Worm (Caenorhabditis elegans): Measurements from ENCODE around the gene col-141.

- TF ChIP-seq zim-3 (tag; optimal IDR thresholded peaks at IDR 0.05) (no peak), C06A6.2 (GFP tag; conservative IDR thresholded peaks at IDR 0.05) (no peak), die-1 (tag; optimal IDR thresholded peaks at IDR 0.05) (no peak), F49E8.2 (tag; optimal IDR thresholded peaks at IDR 0.05; ENCODE audit: insufficient read depth) (no peak), Y79H2A.3 (GFP tag; conservative IDR thresholded peaks at IDR 0.05) (no peak), lin-54 (GFP tag; optimal IDR thresholded peaks at IDR 0.05) (no peak)
These were observed 35.7 kb upstream of the col-141 start, which contains the start of gene ZC404.1 for ce11 chrV:6793744-6794239.
